Fruit fly (Drosophila melanogaster): Measurements from ENCODE around the gene noc.

The noc gene

dm6 chr2L:14537432-14538221 is 47.0 kb downstream of the noc start (continued):
- peak; percentile 35 for TF ChIP-seq tin (GFP tag; optimal IDR thresholded peaks at IDR 0.05)
- peak; percentile 26 for TF ChIP-seq CG2875 (GFP tag; optimal IDR thresholded peaks at IDR 0.05)
- TF ChIP-seq Oaz (GFP tag; IDR thresholded peaks at IDR 0.05): no peak
- no peak for TF ChIP-seq CG1603 (tag; optimal IDR thresholded peaks at IDR 0.05)
- no peak for TF ChIP-seq CG10462 (GFP tag; optimal IDR thresholded peaks at IDR 0.05)
- peak; percentile 42 for TF ChIP-seq CG17385 (GFP tag; optimal IDR thresholded peaks at IDR 0.05)
- TF ChIP-seq trh (GFP tag; optimal IDR thresholded peaks at IDR 0.05): no peak
- 0 out of 2 replicates have a peak, but pooled peaks have one; percentile 14 for TF ChIP-seq ara (GFP tag; IDR thresholded peaks at IDR 0.05)
- no peak for TF ChIP-seq CG7357 (GFP tag; IDR thresholded peaks at IDR 0.05)
- peak; percentile 45 for TF ChIP-seq sqz (GFP tag; optimal IDR thresholded peaks at IDR 0.05)
- TF ChIP-seq pb (GFP tag; optimal IDR thresholded peaks at IDR 0.05): no peak
- no peak for TF ChIP-seq CG12219 (GFP tag; optimal IDR thresholded peaks at IDR 0.05)
- no peak for TF ChIP-seq Camta (GFP tag; optimal IDR thresholded peaks at IDR 0.05)
- no peak for TF ChIP-seq CG10366 (GFP tag; IDR thresholded peaks at IDR 0.05)
- TF ChIP-seq seq (GFP tag; IDR thresholded peaks at IDR 0.05): no peak
- TF ChIP-seq HmgD (GFP tag; optimal IDR thresholded peaks at IDR 0.05): no peak
- TF ChIP-seq CG7745 (tag; optimal IDR thresholded peaks at IDR 0.05): peak; percentile 21
- no peak for TF ChIP-seq dpn (GFP tag; optimal IDR thresholded peaks at IDR 0.05)
- no peak for TF ChIP-seq lilli (GFP tag; optimal IDR thresholded peaks at IDR 0.05)
- TF ChIP-seq klu (GFP tag; IDR thresholded peaks at IDR 0.05): no peak
- TF ChIP-seq dan (GFP tag; IDR thresholded peaks at IDR 0.05): no peak
- no peak for TF ChIP-seq TFAM (GFP tag; optimal IDR thresholded peaks at IDR 0.05)
- peak; percentile 70 for TF ChIP-seq gro (GFP tag; optimal IDR thresholded peaks at IDR 0.05)
- no peak for TF ChIP-seq pita (GFP tag; optimal IDR thresholded peaks at IDR 0.05)
- TF ChIP-seq NFAT (GFP tag; IDR thresholded peaks at IDR 0.05): no peak
- TF ChIP-seq gt (GFP tag; IDR thresholded peaks at IDR 0.05): no peak
- peak; percentile 49 for TF ChIP-seq Asciz (GFP tag; optimal IDR thresholded peaks at IDR 0.05)
- TF ChIP-seq CG13775 (GFP tag; optimal IDR thresholded peaks at IDR 0.05): no peak
- peak; percentile 40; the same call in 1 of the 2 replicates for TF ChIP-seq CG6689 (GFP tag; IDR thresholded peaks at IDR 0.05)
- no peak for TF ChIP-seq CG32767 (GFP tag; IDR thresholded peaks at IDR 0.05)
- TF ChIP-seq CTCF (GFP tag; optimal IDR thresholded peaks at IDR 0.05): no peak
- peak; percentile 47 for TF ChIP-seq CG10267 (tag; optimal IDR thresholded peaks at IDR 0.05)
- no peak for TF ChIP-seq CG30431 (GFP tag; optimal IDR thresholded peaks at IDR 0.05)
- no peak for TF ChIP-seq ato (GFP tag; IDR thresholded peaks at IDR 0.05; ENCODE audit: partially characterized antibody)
- no peak for TF ChIP-seq sima (GFP tag; optimal IDR thresholded peaks at IDR 0.05)
- no peak for TF ChIP-seq ro (GFP tag; IDR thresholded peaks at IDR 0.05)
- no peak for TF ChIP-seq ind (GFP tag; optimal IDR thresholded peaks at IDR 0.05)
- no peak for TF ChIP-seq Dfd (GFP tag; optimal IDR thresholded peaks at IDR 0.05)
- TF ChIP-seq Side (GFP tag; optimal IDR thresholded peaks at IDR 0.05): no peak
- TF ChIP-seq Lpt (GFP tag; optimal IDR thresholded peaks at IDR 0.05): no peak
- no peak for TF ChIP-seq B-H1 (GFP tag; IDR thresholded peaks at IDR 0.05)
- TF ChIP-seq tx (GFP tag; optimal IDR thresholded peaks at IDR 0.05): no peak
- no peak for TF ChIP-seq ERR (GFP tag; optimal IDR thresholded peaks at IDR 0.05)
- TF ChIP-seq CG12391 (tag; optimal IDR thresholded peaks at IDR 0.05): peak; percentile 47
- no peak for TF ChIP-seq Fer3 (tag; optimal IDR thresholded peaks at IDR 0.05)
- TF ChIP-seq CG11093 (GFP tag; IDR thresholded peaks at IDR 0.05): no peak
- no peak for TF ChIP-seq Sin3A (optimal IDR thresholded peaks at IDR 0.05)
- TF ChIP-seq NfI (GFP tag; optimal IDR thresholded peaks at IDR 0.05): peak; percentile 5
- no peak for TF ChIP-seq CG42726 (GFP tag; IDR thresholded peaks at IDR 0.05; ENCODE audit: partially characterized antibody)
- TF ChIP-seq HLHmδ (GFP tag; optimal IDR thresholded peaks at IDR 0.05): no peak
- TF ChIP-seq Atf3 (GFP tag; optimal IDR thresholded peaks at IDR 0.05): no peak
- no peak for TF ChIP-seq h (optimal IDR thresholded peaks at IDR 0.05)
- TF ChIP-seq CG6272 (GFP tag; IDR thresholded peaks at IDR 0.05): no peak

Data from whole organism, embryonic.